Worm (Caenorhabditis elegans): ENCODE results near the gene srh-203.

DNA sequence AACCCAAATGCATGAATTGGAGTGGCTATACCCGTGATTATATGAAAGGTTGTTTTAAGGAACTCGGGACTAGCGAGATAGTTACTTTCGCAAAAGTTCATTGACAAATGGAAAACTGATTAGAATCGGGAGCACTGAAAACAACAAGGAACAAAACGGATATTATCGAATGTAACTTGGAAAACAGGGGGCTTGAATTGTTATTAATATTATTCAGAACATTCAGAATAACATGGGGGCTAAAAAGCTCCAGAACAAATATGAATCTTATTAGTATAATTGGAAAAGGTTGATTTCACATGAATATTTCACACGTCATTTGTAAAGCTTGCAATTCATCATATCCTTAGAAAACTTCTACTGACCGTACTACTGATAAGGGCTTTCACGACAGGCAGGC is 15.5 kb upstream of the srh-203 start, which contains the start of gene srh-235:
- TF ChIP-seq lsy-2 (tag; optimal IDR thresholded peaks at IDR 0.05) (no peak), M03D4.4 (tag; optimal IDR thresholded peaks at IDR 0.05) (no peak), unc-62 (GFP tag; optimal IDR thresholded peaks at IDR 0.05) (no peak), nhr-2 (tag; optimal IDR thresholded peaks at IDR 0.05) (no peak), unc-120 (tag; optimal IDR thresholded peaks at IDR 0.05; ENCODE audit: poor library complexity, severe bottlenecking) (no peak), mls-2 (tag; optimal IDR thresholded peaks at IDR 0.05) (no peak), snpc-4 (tag; optimal IDR thresholded peaks at IDR 0.05) (no peak), lin-13 (tag; optimal IDR thresholded peaks at IDR 0.05) (no peak), mep-1 (tag; optimal IDR thresholded peaks at IDR 0.05) (no peak)
